Worm (Caenorhabditis elegans): ENCODE data around the gene C39B10.3.

The C39B10.3 gene

ce11 chrX:10430866-10431265 lies 13.1 kb upstream of the C39B10.3 start (continued):
- TF ChIP-seq ces-1 (GFP tag; optimal IDR thresholded peaks at IDR 0.05) (no peak), nhr-47 (tag; optimal IDR thresholded peaks at IDR 0.05) (no peak), lin-14 (GFP tag; optimal IDR thresholded peaks at IDR 0.05) (peak; percentile 60), nhr-85 (tag) (no peak)

DNA sequence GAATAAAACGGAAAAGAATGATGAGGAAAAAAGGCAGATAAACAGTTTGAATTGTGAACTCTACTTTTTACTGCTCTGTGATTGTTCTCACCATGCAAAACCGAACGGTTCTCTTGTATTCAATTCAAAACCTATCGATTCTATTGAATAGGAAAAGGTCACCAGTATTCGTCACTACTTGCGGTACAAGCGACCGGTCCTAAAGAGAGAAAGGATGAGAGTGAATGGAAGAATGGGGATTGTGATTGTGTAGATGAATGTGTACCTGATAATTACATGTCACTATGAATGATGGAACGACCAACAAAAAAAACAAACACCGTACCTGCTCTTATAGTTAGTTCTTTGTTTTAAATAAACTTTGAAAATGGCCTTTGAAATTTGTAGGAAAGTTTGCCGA lies 11.2 kb upstream of the C39B10.3 start:
- TF ChIP-seq aha-1 (tag; optimal IDR thresholded peaks at IDR 0.05) (no peak), skn-1 (tag; optimal IDR thresholded peaks at IDR 0.05) (no peak), ces-1 (GFP tag; optimal IDR thresholded peaks at IDR 0.05) (no peak), hlh-17 (GFP tag; optimal IDR thresholded peaks at IDR 0.05; ENCODE audit: borderline replicate concordance) (no peak), lin-15B (tag; optimal IDR thresholded peaks at IDR 0.05) (no peak), pag-3 (tag; optimal IDR thresholded peaks at IDR 0.05; ENCODE audit: borderline replicate concordance, insufficient read depth) (no peak), nhr-77 (tag; optimal IDR thresholded peaks at IDR 0.05) (no peak), mdl-1 (tag; optimal IDR thresholded peaks at IDR 0.05) (no peak), blmp-1 (tag; optimal IDR thresholded peaks at IDR 0.05) (peak; percentile 91), nhr-76 (tag; optimal IDR thresholded peaks at IDR 0.05) (no peak), unc-30 (tag; optimal IDR thresholded peaks at IDR 0.05) (no peak), dpl-1 (GFP tag; optimal IDR thresholded peaks at IDR 0.05) (no peak), efl-1 (optimal IDR thresholded peaks at IDR 0.05) (no peak), efl-1 (GFP tag; optimal IDR thresholded peaks at IDR 0.05 in 1 of 2) (peak in 1 of 2 experiments; percentile 43), egl-13 (tag; optimal IDR thresholded peaks at IDR 0.05) (no peak), unc-86 (tag; optimal IDR thresholded peaks at IDR 0.05) (no peak)

DNA sequence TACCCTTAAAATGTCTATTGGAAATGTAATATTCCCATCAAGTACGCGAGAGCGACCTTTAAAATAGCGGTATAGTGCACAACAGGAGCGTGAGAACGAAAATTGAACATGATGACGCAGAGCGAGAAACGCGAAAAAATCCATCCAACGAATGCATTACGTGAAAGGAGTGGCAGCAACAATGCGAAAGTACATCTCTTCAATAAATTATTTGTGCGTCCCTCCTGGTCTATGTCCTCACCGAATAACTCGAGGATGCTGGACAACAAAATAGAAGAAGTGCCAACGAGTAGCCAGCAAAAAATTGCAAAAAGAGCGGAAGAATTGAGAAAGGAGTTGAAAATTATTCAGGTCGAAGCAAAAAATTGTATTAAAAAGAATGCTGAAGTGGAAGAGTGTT lies 10.1 kb upstream of the C39B10.3 start:
- TF ChIP-seq nhr-85 (tag) (peak; percentile 52), mef-2 (tag; optimal IDR thresholded peaks at IDR 0.05) (no peak), fos-1 (tag; optimal IDR thresholded peaks at IDR 0.05) (no peak), lin-14 (GFP tag; optimal IDR thresholded peaks at IDR 0.05) (peak; percentile 57), unc-86 (tag; optimal IDR thresholded peaks at IDR 0.05) (peak; percentile 30), fkh-10 (GFP tag; optimal IDR thresholded peaks at IDR 0.05) (peak; percentile 9), blmp-1 (tag; optimal IDR thresholded peaks at IDR 0.05) (peak; percentile 35)

DNA sequence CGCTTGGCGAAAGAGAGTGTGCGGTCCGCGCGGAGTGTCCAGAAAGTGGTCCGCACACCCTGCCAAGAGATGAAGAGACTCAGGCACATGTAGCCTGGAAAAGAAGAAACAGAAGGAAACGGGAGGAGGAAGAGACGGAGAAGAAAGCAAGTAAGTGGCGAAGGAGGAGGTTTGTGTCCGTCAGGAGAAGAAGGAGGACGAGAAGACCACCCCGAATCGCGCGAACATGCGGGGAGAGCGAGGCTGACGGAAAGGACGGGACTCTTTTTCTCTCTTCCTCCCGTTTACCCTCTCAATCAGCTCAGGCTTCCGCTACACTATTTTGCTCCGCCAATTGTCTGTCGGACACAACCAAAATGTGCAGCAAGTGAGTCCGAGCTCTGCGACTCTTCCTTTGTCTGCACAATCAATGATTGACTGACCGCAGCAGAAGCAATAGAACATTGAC lies 8.4 kb upstream of the C39B10.3 start:
- TF ChIP-seq nhr-12 (tag; optimal IDR thresholded peaks at IDR 0.05) (peak; percentile 15), sup-37 (GFP tag; optimal IDR thresholded peaks at IDR 0.05) (no peak), nhr-19 (GFP tag; conservative IDR thresholded peaks at IDR 0.05) (peak; percentile 58), tlp-1 (tag; optimal IDR thresholded peaks at IDR 0.05) (no peak), isw-1 (GFP tag; IDR thresholded peaks at IDR 0.05) (peak; percentile 64), blmp-1 (tag; optimal IDR thresholded peaks at IDR 0.05) (peak; percentile 61), mef-2 (tag; optimal IDR thresholded peaks at IDR 0.05) (no peak), pag-3 (tag; optimal IDR thresholded peaks at IDR 0.05; ENCODE audit: borderline replicate concordance, insufficient read depth) (no peak), C16A3.4 (tag; optimal IDR thresholded peaks at IDR 0.05) (peak; percentile 51), lin-14 (GFP tag; optimal IDR thresholded peaks at IDR 0.05) (peak; percentile 97), aha-1 (tag; optimal IDR thresholded peaks at IDR 0.05) (no peak), xbp-1 (tag; optimal IDR thresholded peaks at IDR 0.05) (peak; percentile 53), alr-1 (tag; optimal IDR thresholded peaks at IDR 0.05; ENCODE audit: borderline replicate concordance) (no peak), fkh-10 (GFP tag; optimal IDR thresholded peaks at IDR 0.05) (peak; percentile 98), ceh-8 (GFP tag; optimal IDR thresholded peaks at IDR 0.05) (peak; percentile 17), fkh-8 (tag; optimal IDR thresholded peaks at IDR 0.05) (peak; percentile 89), lir-3 (tag; optimal IDR thresholded peaks at IDR 0.05; ENCODE audit: poor library complexity) (peak; percentile 89), nhr-71 (tag; optimal IDR thresholded peaks at IDR 0.05) (peak; percentile 82), unc-130 (tag; optimal IDR thresholded peaks at IDR 0.05) (peak; percentile 47), hlh-17 (GFP tag; optimal IDR thresholded peaks at IDR 0.05; ENCODE audit: borderline replicate concordance) (no peak), ztf-4 (tag; optimal IDR thresholded peaks at IDR 0.05) (peak; percentile 35), tbx-2 (tag; optimal IDR thresholded peaks at IDR 0.05) (peak; percentile 73), skn-1 (tag; optimal IDR thresholded peaks at IDR 0.05) (peak; percentile 23), lin-35 (GFP tag; optimal IDR thresholded peaks at IDR 0.05) (peak in 1 of 2 experiments; percentile 60), mdl-1 (tag; optimal IDR thresholded peaks at IDR 0.05) (peak in 1 of 2 experiments; percentile 34), ceh-63 (GFP tag; optimal IDR thresholded peaks at IDR 0.05) (no peak), mab-9 (GFP tag; IDR thresholded peaks at IDR 0.05) (peak; percentile 55), nhr-77 (tag; optimal IDR thresholded peaks at IDR 0.05) (peak; percentile 25), jun-1 (tag; optimal IDR thresholded peaks at IDR 0.05) (peak; percentile 45), rnt-1 (tag; optimal IDR thresholded peaks at IDR 0.05) (peak; percentile 39), fos-1 (tag; optimal IDR thresholded peaks at IDR 0.05) (peak; percentile 16), snu-23 (GFP tag; optimal IDR thresholded peaks at IDR 0.05) (peak; percentile 63), nhr-20 (tag; optimal IDR thresholded peaks at IDR 0.05) (peak; percentile 32), ces-1 (GFP tag; optimal IDR thresholded peaks at IDR 0.05) (peak; percentile 41)

Measured in whole organism, L1 larva.